Fruit fly (Drosophila melanogaster) whole organism, embryonic: ENCODE results near the gene alpha-Man-Ic.

Experiments
- CG34224 ChIP-seq: fragments of 200-800 bp; sonication (Bioruptor generic); IDR thresholded peaks from 3 replicates; pipeline ENCODE4 v1.3.6; 2022; ENCODE audit warnings: missing biosample characterization, missing genetic modification characterization; ENCODE audit not compliant: partially characterized antibody
- chinmo ChIP-seq: fragments of 200-800 bp; sonication (Bioruptor generic); IDR thresholded peaks from 4 replicates; pipeline ENCODE4 v1.3.6; 2022; ENCODE audit warnings: missing biosample characterization, missing genetic modification characterization; ENCODE audit not compliant: partially characterized antibody
- dmrt99B ChIP-seq: fragments of 200-800 bp; sonication (Bioruptor generic); optimal IDR thresholded peaks from 2 replicates; lab custom pipeline; 2018; ENCODE audit warnings: missing biosample characterization, mild to moderate bottlenecking, missing genetic modification characterization, moderate library complexity

The alpha-Man-Ic gene

DNA sequence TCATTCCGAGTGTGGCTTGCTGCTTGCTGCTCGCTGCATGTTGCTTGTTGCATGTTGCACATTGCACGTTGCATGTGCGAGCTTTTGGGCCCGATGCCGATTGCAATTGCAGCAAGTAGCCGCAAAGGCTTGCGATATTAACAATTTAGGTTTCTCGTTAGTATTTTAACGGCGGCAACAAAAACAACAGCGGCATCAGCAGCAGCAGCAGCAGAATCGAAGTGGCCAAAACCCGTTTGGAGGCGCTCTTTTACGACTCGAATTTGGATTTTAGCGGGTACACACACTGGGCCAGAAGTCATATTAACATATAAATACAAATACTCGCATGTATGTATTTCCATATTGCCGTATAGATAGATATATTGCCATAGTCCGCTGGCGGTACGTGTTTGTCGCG is 49.9 kb downstream of the alpha-Man-Ic start:
- TF ChIP-seq chinmo (GFP tag; lab: Robert Waterston, UW) (peak; percentile 92; the same call in 3 of the 4 replicates), dmrt99B (tag; lab: Kevin White, UChicago) (no peak), CG34224 (GFP tag; lab: Robert Waterston, UW) (0 out of 3 replicates have a peak, but pooled peaks have one; percentile 10)
